Fruit fly (Drosophila melanogaster) whole organism, embryonic: Measurements from ENCODE around the gene CG16984.

Experiments
- CG10321 ChIP-seq: fragments of 200-800 bp; sonication (Bioruptor generic); IDR thresholded peaks from 2 replicates; pipeline ENCODE4 v1.3.6; 2022; ENCODE audit warnings: missing biosample characterization, missing genetic modification characterization
- CG10431 ChIP-seq: fragments of 200-800 bp; sonication (Bioruptor generic); optimal IDR thresholded peaks from 3 replicates; lab custom pipeline; 2018; ENCODE audit warnings: missing biosample characterization, mild to moderate bottlenecking, missing genetic modification characterization
- CG11093 ChIP-seq: fragments of 200-800 bp; sonication (Bioruptor generic); IDR thresholded peaks from 3 replicates; pipeline ENCODE4 v1.3.6; 2022; ENCODE audit warnings: missing biosample characterization, missing genetic modification characterization
- CG11504 ChIP-seq: fragments of 200-800 bp; sonication (Bioruptor generic); optimal IDR thresholded peaks from 3 replicates; lab custom pipeline; 2019; ENCODE audit warnings: missing biosample characterization, mild to moderate bottlenecking, missing genetic modification characterization, moderate library complexity
- CG16813 ChIP-seq: fragments of 200-800 bp; sonication (Bioruptor generic); IDR thresholded peaks from 3 replicates; pipeline ENCODE4 v1.3.6; 2022; ENCODE audit warnings: missing biosample characterization, missing genetic modification characterization; ENCODE audit not compliant: partially characterized antibody
- CG17385 ChIP-seq: fragments of 200-800 bp; sonication (Bioruptor generic); optimal IDR thresholded peaks from 3 replicates; lab custom pipeline; 2018; ENCODE audit warnings: missing biosample characterization, mild to moderate bottlenecking, missing genetic modification characterization
- CG2199 ChIP-seq: fragments of 200-800 bp; sonication (Bioruptor generic); IDR thresholded peaks from 3 replicates; pipeline ENCODE4 v1.3.6; 2022; ENCODE audit warnings: missing biosample characterization, missing genetic modification characterization
- CG30431 ChIP-seq: fragments of 200-800 bp; sonication (Bioruptor generic); optimal IDR thresholded peaks from 2 replicates; lab custom pipeline; 2017; ENCODE audit warnings: missing biosample characterization, missing genetic modification characterization
- CG3407 ChIP-seq: fragments of 200-800 bp; sonication (Bioruptor generic); optimal IDR thresholded peaks from 2 replicates; lab custom pipeline; 2018; ENCODE audit warnings: missing biosample characterization, mild to moderate bottlenecking, missing genetic modification characterization
- CG34422 ChIP-seq: fragments of 200-800 bp; sonication (Bioruptor generic); IDR thresholded peaks from 3 replicates; pipeline ENCODE4 v1.3.6; 2022; ENCODE audit warnings: missing biosample characterization, missing genetic modification characterization
- CG3726 ChIP-seq: fragments of 200-800 bp; sonication (Bioruptor generic); IDR thresholded peaks from 3 replicates; pipeline ENCODE4, ENCODE4 v1.3.6; 2022; ENCODE audit warnings: missing biosample characterization, missing genetic modification characterization
- CG42726 ChIP-seq: fragments of 200-800 bp; sonication (Bioruptor generic); IDR thresholded peaks from 2 replicates; pipeline ENCODE4 v1.3.6; 2022; ENCODE audit warnings: missing biosample characterization, missing genetic modification characterization; ENCODE audit not compliant: partially characterized antibody
- CG6854 ChIP-seq: fragments of 200-800 bp; sonication (Bioruptor generic); optimal IDR thresholded peaks from 3 replicates; lab custom pipeline; 2017; ENCODE audit warnings: missing biosample characterization, mild to moderate bottlenecking, missing genetic modification characterization
- CG7357 ChIP-seq: fragments of 200-800 bp; sonication (Bioruptor generic); IDR thresholded peaks from 3 replicates; pipeline ENCODE4 v1.3.6; 2022; ENCODE audit warnings: missing biosample characterization, missing genetic modification characterization
- CG8944 ChIP-seq: fragments of 200-800 bp; sonication (Bioruptor generic); optimal IDR thresholded peaks from 3 replicates; lab custom pipeline; 2016; ENCODE audit warnings: missing biosample characterization, missing genetic modification characterization
- CG9437 ChIP-seq: fragments of 200-800 bp; sonication (Bioruptor generic); optimal IDR thresholded peaks from 2 replicates; lab custom pipeline; 2018; ENCODE audit warnings: missing biosample characterization, mild to moderate bottlenecking, missing genetic modification characterization
- CG9817 ChIP-seq: fragments of 200-800 bp; sonication (Bioruptor generic); optimal IDR thresholded peaks from 2 replicates; lab custom pipeline; 2018; ENCODE audit warnings: missing biosample characterization, mild to moderate bottlenecking, missing genetic modification characterization, moderate library complexity
- D19A ChIP-seq: fragments of 200-800 bp; optimal IDR thresholded peaks from 3 replicates; lab custom pipeline; 2019; ENCODE audit warnings: missing biosample characterization, mild to moderate bottlenecking, missing genetic modification characterization, moderate library complexity
- Dll ChIP-seq: fragments of 200-800 bp; sonication (Bioruptor generic); IDR thresholded peaks from 4 replicates; pipeline ENCODE4 v1.3.6; 2022; ENCODE audit warnings: missing biosample characterization, missing genetic modification characterization; ENCODE audit not compliant: partially characterized antibody
- ERR ChIP-seq: fragments of 200-800 bp; sonication (Bioruptor generic); optimal IDR thresholded peaks from 2 replicates; lab custom pipeline; 2016; ENCODE audit warnings: missing biosample characterization, missing genetic modification characterization
- Gsc ChIP-seq: fragments of 200-800 bp; sonication (Bioruptor generic); IDR thresholded peaks from 2 replicates; pipeline ENCODE4 v1.3.6; 2022; ENCODE audit warnings: missing biosample characterization, missing genetic modification characterization
- HLHmδ ChIP-seq: fragments of 200-800 bp; sonication (Bioruptor generic); optimal IDR thresholded peaks from 2 replicates; lab custom pipeline; 2018; ENCODE audit warnings: missing biosample characterization, mild to moderate bottlenecking, missing genetic modification characterization, moderate library complexity
- Lpt ChIP-seq: fragments of >200 bp; optimal IDR thresholded peaks from 2 replicates; lab custom pipeline; 2018; ENCODE audit warnings: missing biosample characterization, missing genetic modification characterization
- NFAT ChIP-seq: fragments of 200-800 bp; sonication (Bioruptor generic); IDR thresholded peaks from 2 replicates; pipeline ENCODE4 v1.3.6; 2022; ENCODE audit warnings: missing biosample characterization, missing genetic modification characterization
- Oaz ChIP-seq: fragments of 200-800 bp; sonication (Bioruptor generic); IDR thresholded peaks from 2 replicates; pipeline ENCODE4 v1.3.6; 2022; ENCODE audit warnings: missing biosample characterization, missing genetic modification characterization
- PHDP ChIP-seq: fragments of 200-800 bp; sonication (Bioruptor generic); optimal IDR thresholded peaks from 3 replicates; lab custom pipeline; 2018; ENCODE audit warnings: missing biosample characterization, mild to moderate bottlenecking, missing genetic modification characterization, moderate library complexity
- TFAM ChIP-seq: fragments of 200-800 bp; sonication (Bioruptor generic); optimal IDR thresholded peaks from 2 replicates; lab custom pipeline; 2017; ENCODE audit warnings: missing biosample characterization, missing genetic modification characterization, inconsistent platforms
- ab ChIP-seq: fragments of 200-800 bp; sonication (Bioruptor generic); optimal IDR thresholded peaks from 2 replicates; lab custom pipeline; 2016; ENCODE audit warnings: missing biosample characterization, missing genetic modification characterization
- amos ChIP-seq: fragments of 200-800 bp; sonication (Bioruptor generic); IDR thresholded peaks from 2 replicates; pipeline ENCODE4 v1.3.6; 2022; ENCODE audit warnings: missing biosample characterization, missing genetic modification characterization; ENCODE audit not compliant: partially characterized antibody
- aop ChIP-seq: fragments of 200-800 bp; sonication (Bioruptor generic); IDR thresholded peaks from 2 replicates; pipeline ENCODE4 v1.3.6; 2022; ENCODE audit warnings: missing biosample characterization, missing genetic modification characterization
- dimm ChIP-seq: fragments of 200-800 bp; sonication (Bioruptor generic); IDR thresholded peaks from 2 replicates; pipeline ENCODE4 v1.3.6; 2022; ENCODE audit warnings: missing biosample characterization, missing genetic modification characterization
- disco-r ChIP-seq: fragments of 200-800 bp; sonication (Bioruptor generic); optimal IDR thresholded peaks from 2 replicates; lab custom pipeline; 2016; ENCODE audit warnings: missing biosample characterization, missing genetic modification characterization
- fd102C ChIP-seq: fragments of 200-800 bp; sonication (Bioruptor generic); optimal IDR thresholded peaks from 2 replicates; lab custom pipeline; 2018; ENCODE audit warnings: missing biosample characterization, mild to moderate bottlenecking, missing genetic modification characterization, moderate library complexity
- fd3F ChIP-seq: fragments of 200-800 bp; sonication (Bioruptor generic); optimal IDR thresholded peaks from 2 replicates; lab custom pipeline; 2018; ENCODE audit warnings: missing biosample characterization, mild to moderate bottlenecking, missing genetic modification characterization, moderate library complexity
- gce ChIP-seq: fragments of 200-800 bp; sonication (Bioruptor generic); IDR thresholded peaks from 3 replicates; pipeline ENCODE4 v1.3.6; 2022; ENCODE audit warnings: missing biosample characterization, missing genetic modification characterization
- gem ChIP-seq: fragments of 200-800 bp; sonication (Bioruptor generic); optimal IDR thresholded peaks from 2 replicates; lab custom pipeline; 2019; ENCODE audit warnings: missing biosample characterization, mild to moderate bottlenecking, missing genetic modification characterization, moderate library complexity
- gro ChIP-seq: fragments of 200-800 bp; sonication (Bioruptor generic); optimal IDR thresholded peaks from 2 replicates; lab custom pipeline; 2016; ENCODE audit warnings: missing biosample characterization, missing genetic modification characterization
- gsb ChIP-seq: fragments of 200-800 bp; sonication (Bioruptor generic); IDR thresholded peaks from 2 replicates; pipeline ENCODE4 v1.3.6; 2022; ENCODE audit warnings: missing biosample characterization, missing genetic modification characterization
- hkb ChIP-seq, 2 experiments: fragments of 200-800 bp in 1 of 2; fragments of >200 bp in 1 of 2; sonication (Bioruptor generic) in 1 of 2; IDR thresholded peaks in 1 of 2; optimal IDR thresholded peaks in 1 of 2; 2 replicates each; pipeline versions ENCODE4 v1.3.6 to Lab custom; 2017 to 2022; ENCODE audit warnings: missing biosample characterization in 1 of 2, missing genetic modification characterization in 1 of 2
- mld ChIP-seq: fragments of 200-800 bp; sonication (Bioruptor generic); IDR thresholded peaks from 3 replicates; pipeline ENCODE4 v1.3.6; 2022; ENCODE audit warnings: missing biosample characterization, missing genetic modification characterization; ENCODE audit not compliant: partially characterized antibody
- nerfin-1 ChIP-seq: fragments of 200-800 bp; sonication (Bioruptor generic); optimal IDR thresholded peaks from 3 replicates; lab custom pipeline; 2019; ENCODE audit warnings: missing biosample characterization, mild to moderate bottlenecking, missing genetic modification characterization, moderate library complexity
- nerfin-2 ChIP-seq: fragments of 200-800 bp; sonication (Bioruptor generic); IDR thresholded peaks from 2 replicates; pipeline ENCODE4 v1.3.6; 2022; ENCODE audit warnings: missing biosample characterization, missing genetic modification characterization; ENCODE audit not compliant: partially characterized antibody
- nmo ChIP-seq: fragments of 200-800 bp; sonication (Bioruptor generic); optimal IDR thresholded peaks from 2 replicates; lab custom pipeline; 2018; ENCODE audit warnings: missing biosample characterization, mild to moderate bottlenecking, missing genetic modification characterization, moderate library complexity
- sens-2 ChIP-seq: fragments of 200-800 bp; sonication (Bioruptor generic); IDR thresholded peaks from 2 replicates; pipeline ENCODE4 v1.3.6; 2022; ENCODE audit warnings: missing biosample characterization, missing genetic modification characterization
- sim ChIP-seq: fragments of 200-800 bp; sonication (Bioruptor generic); IDR thresholded peaks from 2 replicates; pipeline ENCODE4 v1.3.6; 2022; ENCODE audit warnings: missing biosample characterization, missing genetic modification characterization
- sima ChIP-seq: fragments of 200-800 bp; sonication (Bioruptor generic); optimal IDR thresholded peaks from 2 replicates; lab custom pipeline; 2016; ENCODE audit warnings: missing biosample characterization, missing genetic modification characterization
- tna ChIP-seq: fragments of 200-800 bp; sonication (Bioruptor generic); IDR thresholded peaks from 2 replicates; pipeline ENCODE4 v1.3.6; 2022; ENCODE audit warnings: missing biosample characterization, missing genetic modification characterization; ENCODE audit not compliant: partially characterized antibody
- wek ChIP-seq: fragments of 200-800 bp; sonication (Bioruptor generic); optimal IDR thresholded peaks from 3 replicates; lab custom pipeline; 2018; ENCODE audit warnings: missing biosample characterization, mild to moderate bottlenecking, missing genetic modification characterization, moderate library complexity
- z ChIP-seq: fragments of 200-800 bp; sonication (Bioruptor generic); IDR thresholded peaks from 3 replicates; pipeline ENCODE4 v1.3.6; 2022; ENCODE audit warnings: missing biosample characterization, missing genetic modification characterization
- zfh2 ChIP-seq: fragments of 200-800 bp; sonication (Bioruptor generic); optimal IDR thresholded peaks from 2 replicates; lab custom pipeline; 2016; ENCODE audit warnings: missing biosample characterization, missing genetic modification characterization

CG16984 gene

DNA sequence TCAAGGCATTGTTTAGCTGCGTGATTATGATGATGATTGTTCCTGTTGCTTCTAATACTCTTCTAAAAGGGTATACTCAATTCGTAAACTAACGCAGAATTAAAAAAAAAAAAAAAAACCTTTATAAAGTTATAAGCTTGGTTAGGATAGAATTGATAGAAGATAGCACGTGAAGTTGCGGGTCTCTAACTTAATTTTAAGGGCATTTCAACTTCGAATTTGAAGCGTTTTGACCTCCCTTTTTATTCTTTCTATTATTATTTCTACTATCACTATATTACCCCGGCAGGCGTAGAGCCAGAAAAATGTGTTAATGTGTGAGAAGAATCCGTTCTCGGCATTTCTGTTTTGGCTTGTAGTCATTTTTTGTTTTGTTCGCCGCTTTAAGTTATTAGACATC lies 16.8 kb upstream of the CG16984 start (continued):
- no peak for TF ChIP-seq Oaz (GFP tag; lab: Robert Waterston, UW)
- TF ChIP-seq CG9437 (GFP tag; lab: Kevin White, UChicago) = peak; percentile 12
- no peak for TF ChIP-seq tna (GFP tag; lab: Robert Waterston, UW)
- TF ChIP-seq D19A (tag; lab: Kevin White, UChicago) = peak; percentile 99
- TF ChIP-seq ERR (GFP tag; lab: Kevin White, UChicago) = peak; percentile 10
- TF ChIP-seq nerfin-1 (tag; lab: Kevin White, UChicago) = peak; percentile 47
- TF ChIP-seq Dll (GFP tag; lab: Robert Waterston, UW) = no peak
- TF ChIP-seq gsb (GFP tag; lab: Robert Waterston, UW) = peak; percentile 20; the same call in 1 of the 2 replicates
- TF ChIP-seq disco-r (GFP tag; lab: Kevin White, UChicago) = no peak
- no peak for TF ChIP-seq CG7357 (GFP tag; lab: Robert Waterston, UW)
- no peak for TF ChIP-seq z (GFP tag; lab: Robert Waterston, UW)
- TF ChIP-seq sim (GFP tag; lab: Robert Waterston, UW) = no peak
- TF ChIP-seq CG11504 (tag; lab: Kevin White, UChicago) = peak; percentile 77
- peak; percentile 59; the same call in 2 of the 3 replicates for TF ChIP-seq CG11093 (GFP tag; lab: Robert Waterston, UW)
- TF ChIP-seq Lpt = no peak
- no peak for TF ChIP-seq CG10321 (GFP tag; lab: Robert Waterston, UW)
- peak; percentile 62 for TF ChIP-seq CG17385 (GFP tag; lab: Kevin White, UChicago)
- TF ChIP-seq fd3F (GFP tag; lab: Kevin White, UChicago) = peak; percentile 41
- TF ChIP-seq aop (GFP tag; lab: Robert Waterston, UW) = no peak
- TF ChIP-seq CG9817 (tag; lab: Kevin White, UChicago) = peak; percentile 61
- TF ChIP-seq CG42726 (GFP tag; lab: Robert Waterston, UW) = no peak
- no peak for TF ChIP-seq nerfin-2 (GFP tag; lab: Robert Waterston, UW)
- TF ChIP-seq TFAM (GFP tag; lab: Kevin White, UChicago) = no peak
- no peak for TF ChIP-seq gro (GFP tag; lab: Kevin White, UChicago)
- no peak for TF ChIP-seq hkb (optimal IDR thresholded peaks at IDR 0.05; lab: Kevin White, UChicago)
- TF ChIP-seq hkb (GFP tag; IDR thresholded peaks at IDR 0.05; lab: Robert Waterston, UW) = peak; percentile 65
- no peak for TF ChIP-seq NFAT
- no peak for TF ChIP-seq fd102C (GFP tag; lab: Kevin White, UChicago)
- no peak for TF ChIP-seq sens-2 (GFP tag; lab: Robert Waterston, UW)
- TF ChIP-seq dimm (GFP tag; lab: Robert Waterston, UW) = peak; percentile 30; the same call in 1 of the 2 replicates
- no peak for TF ChIP-seq mld (GFP tag; lab: Robert Waterston, UW)
- TF ChIP-seq CG10431 (GFP tag; lab: Kevin White, UChicago) = peak; percentile 56
- TF ChIP-seq Gsc (GFP tag; lab: Robert Waterston, UW) = no peak
- no peak for TF ChIP-seq sima (GFP tag; lab: Kevin White, UChicago)
- TF ChIP-seq ab (GFP tag; lab: Kevin White, UChicago) = no peak
- TF ChIP-seq CG16813 (GFP tag; lab: Robert Waterston, UW) = no peak
- TF ChIP-seq CG30431 (GFP tag; lab: Kevin White, UChicago) = no peak
- TF ChIP-seq gce (GFP tag; lab: Robert Waterston, UW) = 0 out of 3 replicates have a peak, but pooled peaks have one; percentile 52
- peak; percentile 79 for TF ChIP-seq gem (tag; lab: Kevin White, UChicago)
- TF ChIP-seq PHDP (tag; lab: Kevin White, UChicago) = peak; percentile 75
- TF ChIP-seq CG2199 (GFP tag; lab: Robert Waterston, UW) = 0 out of 3 replicates have a peak, but pooled peaks have one; percentile 50
- no peak for TF ChIP-seq CG3726 (GFP tag; lab: Robert Waterston, UW)
- peak; percentile 33 for TF ChIP-seq CG3407
- TF ChIP-seq CG6854 (GFP tag; lab: Kevin White, UChicago) = no peak
- TF ChIP-seq HLHmδ (GFP tag; lab: Kevin White, UChicago) = no peak
- TF ChIP-seq nmo (GFP tag; lab: Kevin White, UChicago) = peak; percentile 79
- peak; percentile 29 for TF ChIP-seq zfh2
- TF ChIP-seq wek = no peak
- TF ChIP-seq CG8944 (GFP tag; lab: Kevin White, UChicago) = peak; percentile 48
- TF ChIP-seq CG34422 (GFP tag; lab: Robert Waterston, UW) = peak; percentile 50; the same call in 1 of the 3 replicates
- no peak for TF ChIP-seq amos (GFP tag; lab: Robert Waterston, UW)
